Fruit fly (Drosophila melanogaster) whole organism, embryonic: Measurements from ENCODE around the gene fan.

Source experiments
- CG11456 ChIP-seq: fragments of 200-800 bp; sonication (Bioruptor generic); IDR thresholded peaks from 3 replicates; pipeline ENCODE4 v1.3.6; 2022; ENCODE audit warnings: missing biosample characterization, missing genetic modification characterization
- CG8478 ChIP-seq: fragments of >200 bp; optimal IDR thresholded peaks from 2 replicates; lab custom pipeline; 2018
- Dll ChIP-seq: fragments of 200-800 bp; sonication (Bioruptor generic); IDR thresholded peaks from 4 replicates; pipeline ENCODE4 v1.3.6; 2022; ENCODE audit warnings: missing biosample characterization, missing genetic modification characterization; ENCODE audit not compliant: partially characterized antibody
- Ets65A ChIP-seq: fragments of 200-800 bp; sonication (Bioruptor generic); peaks from one replicate; lab custom pipeline; 2016; ENCODE audit warnings: missing biosample characterization, missing genetic modification characterization
- HLH4C ChIP-seq: fragments of 200-800 bp; sonication (Bioruptor generic); IDR thresholded peaks from 3 replicates; pipeline ENCODE4 v1.3.6; 2022; ENCODE audit warnings: missing biosample characterization, missing genetic modification characterization; ENCODE audit not compliant: partially characterized antibody
- MBD-R2 ChIP-seq: fragments of 200-800 bp; sonication (Bioruptor generic); IDR thresholded peaks from 2 replicates; pipeline ENCODE4 v1.3.6; 2022; ENCODE audit warnings: missing biosample characterization, missing genetic modification characterization
- cg ChIP-seq: fragments of 200-800 bp; sonication (Bioruptor generic); optimal IDR thresholded peaks from 3 replicates; lab custom pipeline; 2019; ENCODE audit warnings: missing biosample characterization, mild to moderate bottlenecking, missing genetic modification characterization, moderate library complexity
- sens ChIP-seq: fragments of 200-800 bp; sonication (Bioruptor generic); peaks from one replicate; lab custom pipeline; 2016; ENCODE audit warnings: missing biosample characterization, missing genetic modification characterization

DNA sequence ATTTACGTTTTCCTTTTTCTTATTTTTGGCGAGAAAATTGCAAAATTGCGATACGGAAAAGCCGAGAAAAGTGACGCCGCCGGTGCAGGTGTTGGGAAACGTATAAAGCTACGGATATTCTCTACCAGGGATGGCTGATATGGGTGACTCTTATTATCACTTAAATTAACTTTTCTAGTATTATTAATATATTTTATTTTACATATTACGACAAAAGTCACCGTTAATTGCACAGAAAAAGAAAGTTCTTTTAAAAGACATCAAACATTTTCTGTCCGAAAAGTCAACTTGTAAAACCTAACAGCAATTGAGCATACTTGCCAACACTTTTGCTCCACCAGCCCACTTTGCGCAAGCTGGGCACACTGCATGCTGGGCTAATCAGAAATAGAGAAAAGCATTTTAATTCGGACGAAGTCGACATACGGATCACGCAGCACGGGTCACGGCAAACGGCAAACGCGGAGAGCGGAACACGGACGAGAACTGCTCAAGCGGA lies 18.8 kb downstream of the fan start, which contains the start of the genes Cds and Uba2:
- peak; percentile 97 for TF ChIP-seq MBD-R2 (GFP tag; lab: Robert Waterston, UW)
- TF ChIP-seq CG11456: peak; percentile 91
- peak; percentile 97 for TF ChIP-seq Ets65A
- no peak for TF ChIP-seq CG8478 (lab: Kevin White, UChicago)
- peak; percentile 47; the same call in 1 of the 3 replicates for TF ChIP-seq HLH4C (GFP tag; lab: Robert Waterston, UW)
- peak; percentile 96 for TF ChIP-seq sens (GFP tag; lab: Kevin White, UChicago)
- TF ChIP-seq cg (GFP tag; lab: Kevin White, UChicago): no peak
- TF ChIP-seq Dll (GFP tag; lab: Robert Waterston, UW): no peak
